Fruit fly (Drosophila melanogaster): ENCODE measurements around the gene tex.

tex gene

dm6 chr3R:8277494-8278293, 30.8 kb downstream of the tex start, which contains the start of gene ato:
Gene ato, plus strand, starts transcription at chr3R:8278052.
- TF ChIP-seq insv (optimal IDR thresholded peaks at IDR 0.05) (no peak), Sin3A (optimal IDR thresholded peaks at IDR 0.05) (no peak), Myc (optimal IDR thresholded peaks at IDR 0.05) (no peak), h (optimal IDR thresholded peaks at IDR 0.05) (no peak), ttk (optimal IDR thresholded peaks at IDR 0.05) (no peak), psq (optimal IDR thresholded peaks at IDR 0.05) (no peak)

- no peak for TF ChIP-seq h (optimal IDR thresholded peaks at IDR 0.05)
- TF ChIP-seq Myc (optimal IDR thresholded peaks at IDR 0.05) = no peak
- no peak for TF ChIP-seq Sin3A (optimal IDR thresholded peaks at IDR 0.05)
- TF ChIP-seq psq (optimal IDR thresholded peaks at IDR 0.05) = no peak
- TF ChIP-seq insv (optimal IDR thresholded peaks at IDR 0.05) = no peak
- TF ChIP-seq ttk (optimal IDR thresholded peaks at IDR 0.05) = no peak
Observed at dm6 chr3R:8275031-8275430, 33.4 kb downstream of the tex start.

dm6 chr3R:8272573-8273165, 35.8 kb downstream of the tex start:
- TF ChIP-seq psq (optimal IDR thresholded peaks at IDR 0.05) (no peak), insv (optimal IDR thresholded peaks at IDR 0.05) (no peak), Myc (optimal IDR thresholded peaks at IDR 0.05) (no peak), h (optimal IDR thresholded peaks at IDR 0.05) (no peak), Sin3A (optimal IDR thresholded peaks at IDR 0.05) (no peak), ttk (optimal IDR thresholded peaks at IDR 0.05) (no peak)

dm6 chr3R:8269740-8270139, 38.7 kb downstream of the tex start, which contains the start of gene CG9630:
Gene CG9630, minus strand, starts transcription at chr3R:8269896.
- TF ChIP-seq ttk (optimal IDR thresholded peaks at IDR 0.05) (no peak), Sin3A (optimal IDR thresholded peaks at IDR 0.05) (no peak), h (optimal IDR thresholded peaks at IDR 0.05) (no peak), psq (optimal IDR thresholded peaks at IDR 0.05) (no peak)

- TF ChIP-seq Sin3A (optimal IDR thresholded peaks at IDR 0.05) (no peak), ttk (optimal IDR thresholded peaks at IDR 0.05) (no peak), insv (optimal IDR thresholded peaks at IDR 0.05) (no peak), psq (optimal IDR thresholded peaks at IDR 0.05) (no peak), h (optimal IDR thresholded peaks at IDR 0.05) (no peak), Myc (optimal IDR thresholded peaks at IDR 0.05) (no peak)
Observed at dm6 chr3R:8264302-8265080, 44.0 kb downstream of the tex start, which contains the start of the genes RPA1 and Mcm2. Gene RPA1, minus strand, starts transcription at chr3R:8264451. Gene Mcm2, plus strand, starts transcription at chr3R:8264970.

dm6 chr3R:8261634-8262033, 46.8 kb downstream of the tex start:
- TF ChIP-seq psq (optimal IDR thresholded peaks at IDR 0.05) = no peak
- TF ChIP-seq insv (optimal IDR thresholded peaks at IDR 0.05) = no peak
- no peak for TF ChIP-seq Myc (optimal IDR thresholded peaks at IDR 0.05)
- TF ChIP-seq h (optimal IDR thresholded peaks at IDR 0.05) = no peak
- no peak for TF ChIP-seq Sin3A (optimal IDR thresholded peaks at IDR 0.05)
- no peak for TF ChIP-seq ttk (optimal IDR thresholded peaks at IDR 0.05)
